Worm (Caenorhabditis elegans) whole organism, late embryonic: ENCODE measurements around the gene tlp-1.

ENCODE experiments used
- K09A11.1 ChIP-seq: sonication (generic microtip); optimal IDR thresholded peaks from 2 replicates; lab custom pipeline; 2017; ENCODE audit warnings: antibody characterized with exemption, mild to moderate bottlenecking, missing genetic modification characterization, missing compliant biosample characterization; ENCODE audit not compliant: insufficient read depth
- che-1 ChIP-seq: sonication (generic microtip); optimal IDR thresholded peaks from 2 replicates; lab custom pipeline; 2016; ENCODE audit warnings: mild to moderate bottlenecking, missing genetic modification characterization, missing compliant biosample characterization
- dve-1 ChIP-seq: sonication (generic microtip); optimal IDR thresholded peaks from 2 replicates; lab custom pipeline; 2017; ENCODE audit warnings: antibody characterized with exemption, mild to moderate bottlenecking, missing genetic modification characterization, missing compliant biosample characterization
- lin-11 ChIP-seq: fragments of 200-800 bp; sonication (Bioruptor generic); optimal IDR thresholded peaks from 2 replicates; lab custom pipeline; 2018; ENCODE audit warnings: mild to moderate bottlenecking, missing genetic modification characterization, missing compliant biosample characterization
- pha-4 ChIP-seq: fragments of 150-350 bp; optimal IDR thresholded peaks from 2 replicates; lab custom pipeline; 2018; ENCODE audit warnings: missing biosample characterization, missing genetic modification reagents, missing genetic modification characterization
- pros-1 ChIP-seq: fragments of 150-350 bp; optimal IDR thresholded peaks from 2 replicates; lab custom pipeline; 2014; ENCODE audit warnings: missing biosample characterization, missing genetic modification reagents, missing genetic modification characterization
- sdc-2 ChIP-seq: sonication (generic microtip); optimal IDR thresholded peaks from 2 replicates; lab custom pipeline; 2016; ENCODE audit warnings: missing genotype, missing genetic modification characterization, missing compliant biosample characterization
- zip-5 ChIP-seq: sonication (generic microtip); optimal IDR thresholded peaks from 2 replicates; lab custom pipeline; 2016; ENCODE audit warnings: missing genetic modification characterization, missing compliant biosample characterization

DNA sequence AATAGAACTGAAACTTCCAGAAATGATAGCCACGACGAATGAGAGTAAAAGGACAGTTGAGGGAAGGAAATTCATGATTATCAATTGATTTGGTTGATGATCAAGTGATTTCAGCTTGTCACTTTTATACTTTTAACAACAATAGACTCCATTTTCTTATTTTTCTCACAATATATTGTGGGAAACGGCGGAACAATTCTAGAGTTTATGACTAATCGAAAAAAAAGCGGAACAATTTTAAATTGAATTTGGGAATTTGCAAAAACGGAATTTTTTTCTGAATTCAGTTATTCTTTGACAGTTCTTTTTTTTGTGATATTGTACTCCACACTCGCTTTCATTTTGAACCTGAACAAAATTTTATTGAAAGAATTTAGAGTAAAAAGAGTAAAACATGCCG lies 39.8 kb downstream of the tlp-1 start, which contains the start of gene Y45F10C.4:
- no peak for TF ChIP-seq pros-1 (tag; lab: Kevin White, UChicago)
- TF ChIP-seq dve-1 (tag; lab: Kevin White, UChicago), result no peak
- no peak for TF ChIP-seq lin-11 (tag; lab: Kevin White, UChicago)
- no peak for TF ChIP-seq zip-5
- no peak for TF ChIP-seq sdc-2 (tag; lab: Kevin White, UChicago)
- no peak for TF ChIP-seq pha-4 (tag; lab: Kevin White, UChicago)
- no peak for TF ChIP-seq che-1 (tag; lab: Kevin White, UChicago)
- TF ChIP-seq K09A11.1 (tag; lab: Kevin White, UChicago), result no peak
